Fruit fly (Drosophila melanogaster): Measurements from ENCODE around the gene CG18628.

CG18628 gene

dm6 chr3L:10663190-10663763 lies 23.7 kb downstream of the CG18628 start, which contains the start of gene Adi1:
Gene Adi1 (plus strand): TSS chr3L:10663376.
- TF ChIP-seq Myc (optimal IDR thresholded peaks at IDR 0.05), result no peak
- TF ChIP-seq Sin3A (optimal IDR thresholded peaks at IDR 0.05), result no peak
- no peak for TF ChIP-seq insv (optimal IDR thresholded peaks at IDR 0.05)
- TF ChIP-seq h (optimal IDR thresholded peaks at IDR 0.05), result no peak
- TF ChIP-seq psq (optimal IDR thresholded peaks at IDR 0.05), result no peak
- no peak for TF ChIP-seq ttk (optimal IDR thresholded peaks at IDR 0.05)

- TF ChIP-seq Myc (optimal IDR thresholded peaks at IDR 0.05) (no peak), h (optimal IDR thresholded peaks at IDR 0.05) (no peak), Sin3A (optimal IDR thresholded peaks at IDR 0.05) (no peak), ttk (optimal IDR thresholded peaks at IDR 0.05) (no peak), psq (optimal IDR thresholded peaks at IDR 0.05) (no peak), insv (optimal IDR thresholded peaks at IDR 0.05) (no peak)
Measured at dm6 chr3L:10664511-10665062, 25.0 kb downstream of the CG18628 start, which contains the start of gene simj. Gene simj (plus strand): TSS chr3L:10664739.

- TF ChIP-seq insv (optimal IDR thresholded peaks at IDR 0.05), result no peak
- no peak for TF ChIP-seq psq (optimal IDR thresholded peaks at IDR 0.05)
- TF ChIP-seq h (optimal IDR thresholded peaks at IDR 0.05), result no peak
- TF ChIP-seq Myc (optimal IDR thresholded peaks at IDR 0.05), result no peak
- TF ChIP-seq ttk (optimal IDR thresholded peaks at IDR 0.05), result no peak
Measured at dm6 chr3L:10665433-10666150, 26.1 kb downstream of the CG18628 start.

- TF ChIP-seq Myc (optimal IDR thresholded peaks at IDR 0.05) (no peak), h (optimal IDR thresholded peaks at IDR 0.05) (no peak), Sin3A (optimal IDR thresholded peaks at IDR 0.05) (no peak), insv (optimal IDR thresholded peaks at IDR 0.05) (no peak), ttk (optimal IDR thresholded peaks at IDR 0.05) (no peak), psq (optimal IDR thresholded peaks at IDR 0.05) (no peak)
Measured at dm6 chr3L:10666511-10667003, 27.0 kb downstream of the CG18628 start.

dm6 chr3L:10667341-10667740 lies 27.8 kb downstream of the CG18628 start:
- TF ChIP-seq insv (optimal IDR thresholded peaks at IDR 0.05) (no peak), Myc (optimal IDR thresholded peaks at IDR 0.05) (no peak), h (optimal IDR thresholded peaks at IDR 0.05) (no peak), Sin3A (optimal IDR thresholded peaks at IDR 0.05) (no peak), ttk (optimal IDR thresholded peaks at IDR 0.05) (no peak), psq (optimal IDR thresholded peaks at IDR 0.05) (no peak)

dm6 chr3L:10669592-10670400 lies 30.3 kb downstream of the CG18628 start:
- TF ChIP-seq ttk (optimal IDR thresholded peaks at IDR 0.05), result no peak

dm6 chr3L:10672540-10672939 lies 33.0 kb downstream of the CG18628 start:
- TF ChIP-seq ttk (optimal IDR thresholded peaks at IDR 0.05), result no peak
- TF ChIP-seq Sin3A (optimal IDR thresholded peaks at IDR 0.05), result no peak

dm6 chr3L:10674145-10674547 lies 34.6 kb downstream of the CG18628 start:
- TF ChIP-seq Sin3A (optimal IDR thresholded peaks at IDR 0.05), result no peak
- no peak for TF ChIP-seq psq (optimal IDR thresholded peaks at IDR 0.05)
- TF ChIP-seq h (optimal IDR thresholded peaks at IDR 0.05), result no peak
- TF ChIP-seq ttk (optimal IDR thresholded peaks at IDR 0.05), result no peak
- TF ChIP-seq insv (optimal IDR thresholded peaks at IDR 0.05), result no peak
- TF ChIP-seq Myc (optimal IDR thresholded peaks at IDR 0.05), result no peak

dm6 chr3L:10674940-10675339 lies 35.4 kb downstream of the CG18628 start:
- TF ChIP-seq ttk (optimal IDR thresholded peaks at IDR 0.05), result no peak
- no peak for TF ChIP-seq Myc (optimal IDR thresholded peaks at IDR 0.05)
- TF ChIP-seq Sin3A (optimal IDR thresholded peaks at IDR 0.05), result no peak
- no peak for TF ChIP-seq insv (optimal IDR thresholded peaks at IDR 0.05)
- TF ChIP-seq psq (optimal IDR thresholded peaks at IDR 0.05), result no peak
- no peak for TF ChIP-seq h (optimal IDR thresholded peaks at IDR 0.05)

- TF ChIP-seq psq (optimal IDR thresholded peaks at IDR 0.05) (no peak), h (optimal IDR thresholded peaks at IDR 0.05) (no peak), Sin3A (optimal IDR thresholded peaks at IDR 0.05) (no peak), Myc (optimal IDR thresholded peaks at IDR 0.05) (no peak), insv (optimal IDR thresholded peaks at IDR 0.05) (no peak), ttk (optimal IDR thresholded peaks at IDR 0.05) (no peak)
Measured at dm6 chr3L:10675635-10676393, 36.3 kb downstream of the CG18628 start.

- TF ChIP-seq psq (optimal IDR thresholded peaks at IDR 0.05), result no peak
- TF ChIP-seq Myc (optimal IDR thresholded peaks at IDR 0.05), result no peak
Measured at dm6 chr3L:10677816-10678215, 38.3 kb downstream of the CG18628 start.

Measured in Kc167 (cell line).